Worm (Caenorhabditis elegans) whole organism, L4 larva: ENCODE data around the gene K02E11.3.

Experiments
- R02D3.7 ChIP-seq: fragments of 150-350 bp; sonication (generic microtip); optimal IDR thresholded peaks from 3 replicates; lab custom pipeline; 2014; ENCODE audit warnings: missing biosample characterization, missing genetic modification characterization
- ZK337.2 ChIP-seq: fragments of 200-800 bp; sonication (Bioruptor generic); IDR thresholded peaks from 2 replicates; pipeline ENCODE4 v1.3.6; 2022; ENCODE audit warnings: missing genetic modification reagents, missing genetic modification characterization, missing compliant biosample characterization
- lin-13 ChIP-seq: fragments of 150-350 bp; optimal IDR thresholded peaks from 2 replicates; lab custom pipeline; 2014; ENCODE audit warnings: missing biosample characterization, missing genetic modification reagents, missing genetic modification characterization
- mep-1 ChIP-seq: fragments of 150-350 bp; sonication (generic microtip); optimal IDR thresholded peaks from 3 replicates; lab custom pipeline; 2014; ENCODE audit warnings: missing biosample characterization, missing genetic modification characterization
- nhr-11 ChIP-seq: fragments of 150-350 bp; optimal IDR thresholded peaks from 2 replicates; lab custom pipeline; 2014; ENCODE audit warnings: missing biosample characterization, missing genetic modification characterization
- nhr-48 ChIP-seq: sonication (generic microtip); optimal IDR thresholded peaks from 2 replicates; lab custom pipeline; 2016; ENCODE audit warnings: mild to moderate bottlenecking, missing genetic modification characterization, missing compliant biosample characterization
- nhr-76 ChIP-seq: fragments of 150-350 bp; optimal IDR thresholded peaks from 2 replicates; lab custom pipeline; 2014; ENCODE audit warnings: missing biosample characterization, missing genetic modification characterization
- php-3 ChIP-seq: fragments of 200-800 bp; sonication (Bioruptor generic); IDR thresholded peaks from 2 replicates; pipeline ENCODE4 v1.3.6; 2022; ENCODE audit warnings: missing genetic modification reagents, missing genetic modification characterization, missing compliant biosample characterization
- snpc-4 ChIP-seq: fragments of 150-350 bp; optimal IDR thresholded peaks from 2 replicates; lab custom pipeline; 2014; ENCODE audit warnings: missing biosample characterization, missing genetic modification characterization
- unc-62 ChIP-seq, 3 experiments: fragments of 150-350 bp in 1 of 3; sonication (generic microtip); optimal IDR thresholded peaks in 2 of 3; peaks in 1 of 3; 1 replicate in 1 of 3; 2 replicates in 2 of 3; lab custom pipeline; 2014 to 2017; ENCODE audit warnings: missing biosample characterization in 3 of 3, missing genetic modification characterization in 3 of 3, missing genetic modification reagents in 3 of 3, missing genotype in 1 of 3

DNA sequence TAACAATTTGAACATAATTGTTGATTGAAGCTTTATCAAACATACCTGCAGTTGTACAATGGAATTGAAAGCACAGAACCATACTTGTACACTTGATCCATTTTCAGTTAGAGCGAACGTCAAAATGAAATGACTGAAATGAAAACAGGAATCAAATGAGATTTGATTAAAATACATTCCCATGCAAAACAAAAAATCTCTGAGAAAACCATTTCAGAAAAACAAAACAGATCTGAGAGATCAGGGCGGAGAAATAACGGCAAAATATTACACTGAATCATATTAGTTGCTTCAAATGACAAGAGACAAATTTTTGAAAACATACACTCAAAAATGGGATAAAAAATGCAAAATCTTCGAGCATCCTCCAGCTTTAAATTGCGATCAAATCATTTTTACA is 33.1 kb upstream of the K02E11.3 start, which contains the start of gene srt-33:
- no peak for TF ChIP-seq lin-13 (GFP tag; lab: Kevin White, UChicago)
- no peak for TF ChIP-seq php-3 (GFP tag; lab: Robert Waterston, UW)
- TF ChIP-seq snpc-4 (tag; lab: Kevin White, UChicago), result no peak
- no peak for TF ChIP-seq unc-62 (GFP tag; optimal IDR thresholded peaks at IDR 0.05 in 1 of 2; lab: Kevin White, UChicago)
- no peak for TF ChIP-seq unc-62 (tag; optimal IDR thresholded peaks at IDR 0.05; lab: Kevin White, UChicago)
- TF ChIP-seq nhr-48 (tag; lab: Kevin White, UChicago), result no peak
- TF ChIP-seq nhr-11, result no peak
- no peak for TF ChIP-seq R02D3.7 (tag; lab: Kevin White, UChicago)
- TF ChIP-seq ZK337.2, result no peak
- TF ChIP-seq mep-1 (tag; lab: Kevin White, UChicago), result no peak
- TF ChIP-seq nhr-76 (tag; lab: Kevin White, UChicago), result no peak
